Fruit fly (Drosophila melanogaster) whole organism, prepupa: ENCODE data around the gene Oseg1.

Experiments used
- Blimp-1 ChIP-seq: fragments of 200-800 bp; sonication (Bioruptor generic); optimal IDR thresholded peaks from 3 replicates; lab custom pipeline; 2017; ENCODE audit warnings: missing biosample characterization, missing genetic modification characterization, mild to moderate bottlenecking, moderate library complexity, missing genetic modification reagents
- CG10631 ChIP-seq: fragments of 200-800 bp; sonication (Bioruptor generic); optimal IDR thresholded peaks from 2 replicates; lab custom pipeline; 2016; ENCODE audit warnings: missing biosample characterization, missing genetic modification characterization
- CG11902 ChIP-seq: fragments of 200-800 bp; sonication (Bioruptor generic); optimal IDR thresholded peaks from 3 replicates; lab custom pipeline; 2016; ENCODE audit warnings: missing biosample characterization, missing genetic modification characterization
- CG31627 ChIP-seq: fragments of 200-800 bp; sonication (Bioruptor generic); optimal IDR thresholded peaks from 3 replicates; lab custom pipeline; 2016; ENCODE audit warnings: missing biosample characterization, missing genetic modification characterization
- CG3919 ChIP-seq: fragments of 200-800 bp; sonication (Bioruptor generic); optimal IDR thresholded peaks from 3 replicates; lab custom pipeline; 2016; ENCODE audit warnings: missing biosample characterization, missing genetic modification characterization
- CG6163 ChIP-seq: fragments of 200-800 bp; sonication (Bioruptor generic); IDR thresholded peaks from 3 replicates; pipeline ENCODE4 v1.3.6; 2022; ENCODE audit warnings: missing biosample characterization, missing genetic modification characterization
- CG6854 ChIP-seq: fragments of 200-800 bp; sonication (Bioruptor generic); optimal IDR thresholded peaks from 2 replicates; lab custom pipeline; 2017; ENCODE audit warnings: missing biosample characterization, mild to moderate bottlenecking, missing genetic modification characterization
- CG7368 ChIP-seq: fragments of 200-800 bp; sonication (Bioruptor generic); optimal IDR thresholded peaks from 3 replicates; lab custom pipeline; 2016; ENCODE audit warnings: missing biosample characterization, missing genetic modification characterization
- CG8319 ChIP-seq: fragments of 200-800 bp; sonication (Bioruptor generic); optimal IDR thresholded peaks from 3 replicates; lab custom pipeline; 2016; ENCODE audit warnings: missing biosample characterization, missing genetic modification characterization
- CG8632 ChIP-seq: fragments of 200-800 bp; sonication (Bioruptor generic); optimal IDR thresholded peaks from 3 replicates; lab custom pipeline; 2016; ENCODE audit warnings: missing biosample characterization, missing genetic modification characterization
- CG9139 ChIP-seq: fragments of 200-800 bp; sonication (Bioruptor generic); optimal IDR thresholded peaks from 3 replicates; lab custom pipeline; 2017; ENCODE audit warnings: missing biosample characterization, mild to moderate bottlenecking, missing genetic modification characterization
- Eip75B ChIP-seq: fragments of 200-800 bp; sonication (Bioruptor generic); optimal IDR thresholded peaks from 3 replicates; lab custom pipeline; 2016; ENCODE audit warnings: missing biosample characterization, missing genetic modification characterization
- Eip78C ChIP-seq: fragments of 200-800 bp; sonication (Bioruptor generic); peaks from one replicate; lab custom pipeline; 2016; ENCODE audit warnings: missing biosample characterization, missing genetic modification characterization
- Ets21C ChIP-seq: fragments of 200-800 bp; sonication (Bioruptor generic); optimal IDR thresholded peaks from 3 replicates; lab custom pipeline; 2016; ENCODE audit warnings: missing biosample characterization, missing genetic modification characterization
- Hr39 ChIP-seq: fragments of 200-800 bp; sonication (Bioruptor generic); optimal IDR thresholded peaks from 2 replicates; lab custom pipeline; 2016; ENCODE audit warnings: missing biosample characterization, missing genetic modification characterization
- Hr4 ChIP-seq: fragments of 200-800 bp; sonication (Bioruptor generic); optimal IDR thresholded peaks from 3 replicates; lab custom pipeline; 2016; ENCODE audit warnings: missing biosample characterization, missing genetic modification characterization
- Met ChIP-seq: fragments of 200-800 bp; sonication (Bioruptor generic); optimal IDR thresholded peaks from 3 replicates; lab custom pipeline; 2016; ENCODE audit warnings: missing biosample characterization, missing genetic modification characterization
- OdsH ChIP-seq: fragments of 200-800 bp; sonication (Bioruptor generic); optimal IDR thresholded peaks from 3 replicates; lab custom pipeline; 2016; ENCODE audit warnings: missing biosample characterization, missing genetic modification characterization
- Smox ChIP-seq: fragments of 200-800 bp; sonication (Bioruptor generic); optimal IDR thresholded peaks from 3 replicates; lab custom pipeline; 2016; ENCODE audit warnings: missing biosample characterization, missing genetic modification characterization
- Sox102F ChIP-seq: fragments of 200-800 bp; sonication (Bioruptor generic); optimal IDR thresholded peaks from 2 replicates; lab custom pipeline; 2016; ENCODE audit warnings: missing biosample characterization, mild to moderate bottlenecking, missing genetic modification characterization
- Sox14 ChIP-seq: fragments of 200-800 bp; sonication (Bioruptor generic); optimal IDR thresholded peaks from 3 replicates; lab custom pipeline; 2016; ENCODE audit warnings: missing biosample characterization, missing genetic modification characterization
- Sox15 ChIP-seq: fragments of 200-800 bp; sonication (Bioruptor generic); optimal IDR thresholded peaks from 3 replicates; lab custom pipeline; 2016; ENCODE audit warnings: missing biosample characterization, missing genetic modification characterization
- acj6 ChIP-seq: fragments of 200-800 bp; sonication (Bioruptor generic); optimal IDR thresholded peaks from 3 replicates; lab custom pipeline; 2016; ENCODE audit warnings: missing biosample characterization, missing genetic modification characterization
- cyc ChIP-seq: fragments of 200-800 bp; sonication (Bioruptor generic); optimal IDR thresholded peaks from 3 replicates; lab custom pipeline; 2016; ENCODE audit warnings: missing biosample characterization, missing genetic modification characterization
- dac ChIP-seq: fragments of 200-800 bp; sonication (Bioruptor generic); optimal IDR thresholded peaks from 2 replicates; lab custom pipeline; 2017; ENCODE audit warnings: missing biosample characterization, mild to moderate bottlenecking, missing genetic modification characterization
- esn ChIP-seq: fragments of 200-800 bp; sonication (Bioruptor generic); optimal IDR thresholded peaks from 2 replicates; lab custom pipeline; 2016; ENCODE audit warnings: missing biosample characterization, mild to moderate bottlenecking, missing genetic modification characterization, moderate library complexity
- fd59A ChIP-seq: fragments of 200-800 bp; sonication (Bioruptor generic); optimal IDR thresholded peaks from 2 replicates; lab custom pipeline; 2017; ENCODE audit warnings: missing biosample characterization, mild to moderate bottlenecking, missing genetic modification characterization, missing genetic modification reagents
- fkh ChIP-seq: fragments of 200-800 bp; sonication (Bioruptor generic); optimal IDR thresholded peaks from 3 replicates; lab custom pipeline; 2017; ENCODE audit warnings: missing biosample characterization, mild to moderate bottlenecking, missing genetic modification characterization, moderate library complexity
- lz ChIP-seq: fragments of 200-800 bp; sonication (Bioruptor generic); optimal IDR thresholded peaks from 3 replicates; lab custom pipeline; 2016; ENCODE audit warnings: missing biosample characterization, missing genetic modification characterization
- net ChIP-seq: fragments of 200-800 bp; sonication (Bioruptor generic); optimal IDR thresholded peaks from 3 replicates; lab custom pipeline; 2016; ENCODE audit warnings: missing biosample characterization, missing genetic modification characterization
- pdm3 ChIP-seq: fragments of 200-800 bp; sonication (Bioruptor generic); optimal IDR thresholded peaks from 3 replicates; lab custom pipeline; 2016; ENCODE audit warnings: missing biosample characterization, missing genetic modification characterization
- salr ChIP-seq, 2 experiments: fragments of 200-800 bp; sonication (Bioruptor generic); optimal IDR thresholded peaks; 3 replicates each; lab custom pipeline; 2016 to 2018; ENCODE audit warnings: missing biosample characterization in 2 of 2, missing genetic modification characterization in 2 of 2, mild to moderate bottlenecking in 1 of 2
- spab ChIP-seq: fragments of 200-800 bp; sonication (Bioruptor generic); optimal IDR thresholded peaks from 2 replicates; lab custom pipeline; 2017; ENCODE audit warnings: missing biosample characterization, mild to moderate bottlenecking, missing genetic modification characterization, missing genetic modification reagents
- ss ChIP-seq, 2 experiments: fragments of 200-800 bp; sonication (Bioruptor generic); optimal IDR thresholded peaks; 2 replicates in 1 of 2; 3 replicates in 1 of 2; lab custom pipeline; 2017 to 2018; ENCODE audit warnings: mild to moderate bottlenecking in 2 of 2, missing biosample characterization in 2 of 2, missing genetic modification characterization in 2 of 2, moderate library complexity in 1 of 2
- svp ChIP-seq: fragments of 200-800 bp; sonication (Bioruptor generic); peaks from one replicate; lab custom pipeline; 2016; ENCODE audit warnings: missing biosample characterization, missing genetic modification characterization
- topi ChIP-seq: fragments of 200-800 bp; sonication (Bioruptor generic); optimal IDR thresholded peaks from 3 replicates; lab custom pipeline; 2016; ENCODE audit warnings: missing biosample characterization, missing genetic modification characterization
- vri ChIP-seq: fragments of 200-800 bp; sonication (Bioruptor generic); optimal IDR thresholded peaks from 3 replicates; lab custom pipeline; 2016; ENCODE audit warnings: missing biosample characterization, mild to moderate bottlenecking, missing genetic modification characterization

The Oseg1 gene

dm6 chr3L:8379161-8379560, 33.5 kb downstream of the Oseg1 start:
- TF ChIP-seq Sox15 (GFP tag; lab: Kevin White, UChicago), result no peak
- no peak for TF ChIP-seq fd59A (GFP tag; lab: Kevin White, UChicago)
- no peak for TF ChIP-seq lz (GFP tag; lab: Kevin White, UChicago)
- no peak for TF ChIP-seq net (GFP tag; lab: Kevin White, UChicago)
- TF ChIP-seq fkh (GFP tag; lab: Kevin White, UChicago), result peak; percentile 50
- TF ChIP-seq Eip75B (GFP tag; lab: Kevin White, UChicago), result no peak
- TF ChIP-seq CG7368 (GFP tag; lab: Kevin White, UChicago), result no peak

- no peak for TF ChIP-seq CG10631 (GFP tag; lab: Kevin White, UChicago)
Observed at dm6 chr3L:8374107-8374506, 38.5 kb downstream of the Oseg1 start.

DNA sequence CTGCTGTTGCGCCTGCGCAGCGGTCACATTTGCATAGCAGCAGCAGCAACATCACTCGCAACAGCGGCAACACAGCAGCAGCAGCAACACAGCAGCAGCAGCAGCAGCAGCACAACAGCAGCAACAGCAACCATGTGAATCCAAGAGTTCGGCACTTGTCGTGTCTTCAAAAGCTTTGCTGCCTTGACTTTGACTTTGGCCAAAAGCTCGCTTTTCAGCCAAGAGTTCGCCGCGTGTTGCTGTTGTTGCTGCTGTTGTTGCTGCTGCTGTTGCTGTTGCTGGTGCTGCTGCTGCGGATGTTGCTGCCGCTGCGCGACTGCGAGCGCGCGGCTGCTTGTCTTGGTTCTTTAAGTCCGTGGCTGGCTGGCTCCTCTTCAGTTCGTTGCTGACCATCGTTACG, 40.6 kb downstream of the Oseg1 start, which contains the start of gene ImpE1:
ImpE1 (plus strand) TSS at position 371 of the 400 bp plus-strand sequence.
- TF ChIP-seq Sox102F (peak; percentile 35), CG31627 (no peak), acj6 (GFP tag; lab: Kevin White, UChicago) (no peak), CG11902 (no peak), CG3919 (GFP tag; lab: Kevin White, UChicago) (peak; percentile 74), Sox15 (GFP tag; lab: Kevin White, UChicago) (no peak), Eip78C (GFP tag; lab: Kevin White, UChicago) (peak; percentile 45), Blimp-1 (no peak), svp (no peak), CG6854 (GFP tag; lab: Kevin White, UChicago) (peak; percentile 49), CG6163 (GFP tag; lab: Robert Waterston, UW) (no peak)

- TF ChIP-seq ss (GFP tag; optimal IDR thresholded peaks at IDR 0.05; lab: Kevin White, UChicago) (no peak), salr (GFP tag; optimal IDR thresholded peaks at IDR 0.05; lab: Kevin White, UChicago) (no peak), svp (peak; percentile 56), Eip78C (GFP tag; lab: Kevin White, UChicago) (peak; percentile 62)
Observed at dm6 chr3L:8371538-8371937, 41.1 kb downstream of the Oseg1 start.

DNA sequence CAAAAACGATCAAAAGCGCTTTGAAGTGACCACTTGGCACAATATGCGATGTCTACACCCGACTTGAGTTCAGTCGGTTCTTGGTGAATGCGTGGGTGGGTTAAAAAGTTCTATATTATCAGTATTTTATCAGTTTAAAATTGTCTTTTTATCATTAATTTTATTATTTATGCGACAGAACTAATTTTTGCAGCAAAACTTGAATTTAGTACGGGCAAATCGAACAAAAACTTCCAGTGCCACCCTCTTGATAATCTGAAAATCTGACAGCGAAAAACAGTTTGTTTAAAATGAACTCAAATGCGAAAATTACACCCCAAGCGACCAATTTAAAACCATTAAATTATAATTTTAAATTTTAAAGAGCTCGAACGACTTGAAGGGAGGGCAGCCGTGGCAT, 41.7 kb downstream of the Oseg1 start:
- TF ChIP-seq topi (GFP tag; lab: Kevin White, UChicago), result peak; percentile 64
- no peak for TF ChIP-seq CG8319 (GFP tag; lab: Kevin White, UChicago)
- TF ChIP-seq esn (GFP tag; lab: Kevin White, UChicago), result peak; percentile 61
- TF ChIP-seq Met (GFP tag; lab: Kevin White, UChicago), result peak; percentile 73
- TF ChIP-seq pdm3, result peak; percentile 10
- peak; percentile 86 for TF ChIP-seq svp
- TF ChIP-seq CG3919 (GFP tag; lab: Kevin White, UChicago), result peak; percentile 4
- TF ChIP-seq Ets21C, result peak; percentile 54
- no peak for TF ChIP-seq Hr4
- peak; percentile 44 for TF ChIP-seq Sox14
- TF ChIP-seq spab (GFP tag; lab: Kevin White, UChicago), result no peak
- TF ChIP-seq Blimp-1, result peak; percentile 9
- TF ChIP-seq cyc (GFP tag; lab: Kevin White, UChicago), result peak; percentile 51
- no peak for TF ChIP-seq dac
- TF ChIP-seq Eip78C (GFP tag; lab: Kevin White, UChicago), result peak; percentile 80
- peak; percentile 10 for TF ChIP-seq acj6 (GFP tag; lab: Kevin White, UChicago)
- peak; percentile 64 for TF ChIP-seq Smox (GFP tag; lab: Kevin White, UChicago)
- TF ChIP-seq CG9139, result no peak
- peak; percentile 58 for TF ChIP-seq Hr39 (GFP tag; lab: Kevin White, UChicago)
- peak; percentile 4 for TF ChIP-seq CG8632
- TF ChIP-seq Sox102F, result peak; percentile 70
- peak; percentile 58 for TF ChIP-seq vri
- peak; percentile 14 for TF ChIP-seq OdsH (GFP tag; lab: Kevin White, UChicago)
- TF ChIP-seq lz (GFP tag; lab: Kevin White, UChicago), result peak; percentile 57
- peak; percentile 66 for TF ChIP-seq CG31627
- TF ChIP-seq, all 60 proteins: peak for 20
